Fruit fly (Drosophila melanogaster): Measurements from ENCODE around the gene CG31122.

The CG31122 gene

DNA sequence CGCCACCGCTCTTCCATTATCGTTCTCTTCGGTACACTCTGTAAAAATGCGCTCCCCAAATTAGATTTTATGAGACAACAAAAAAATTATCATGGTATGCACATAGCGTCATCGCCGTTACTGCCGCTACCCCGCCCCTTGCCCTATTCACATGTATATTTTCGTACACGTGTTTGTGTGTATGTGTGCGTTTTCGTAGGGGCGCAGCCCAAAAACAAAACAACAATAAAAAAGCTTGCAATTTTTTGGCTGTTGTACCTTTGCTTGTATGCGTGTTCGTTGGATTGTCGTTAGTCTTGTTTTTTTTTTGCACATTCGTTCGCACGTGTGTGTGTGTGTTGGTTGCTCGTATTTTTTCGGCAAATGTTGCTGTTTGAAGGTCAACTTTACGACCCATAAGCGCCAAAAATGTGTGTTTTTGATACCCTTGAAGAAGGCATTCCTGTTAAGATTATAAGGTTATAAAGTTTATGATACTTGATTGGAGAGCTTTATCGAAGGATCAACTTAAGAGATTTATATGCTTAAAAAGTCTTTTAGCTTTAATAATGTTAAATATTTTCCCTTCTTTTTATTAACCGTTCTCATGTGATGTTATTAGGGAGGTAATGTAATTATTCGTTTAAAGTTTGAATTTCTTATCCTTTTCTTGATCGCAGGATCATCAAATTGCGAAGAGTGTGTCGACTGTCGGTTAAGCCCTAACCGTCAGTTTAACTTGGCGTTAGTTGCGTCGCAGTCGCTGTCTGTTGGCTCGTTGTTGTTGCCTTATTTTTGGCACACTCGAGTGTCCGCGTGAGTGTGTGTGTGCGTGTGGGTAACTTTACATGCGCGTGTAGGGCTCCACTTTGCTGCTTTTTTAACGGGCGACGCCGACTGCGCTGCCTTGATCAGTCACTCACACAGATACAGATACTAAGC lies 35.6 kb upstream of the CG31122 start:
- TF ChIP-seq acj6 (GFP tag; optimal IDR thresholded peaks at IDR 0.05) (peak; percentile 53), Sox102F (GFP tag; optimal IDR thresholded peaks at IDR 0.05) (peak; percentile 89), CG15336 (GFP tag; IDR thresholded peaks at IDR 0.05) (peak; percentile 75; the same call in 1 of the 2 replicates), Sox15 (GFP tag; optimal IDR thresholded peaks at IDR 0.05) (peak; percentile 74), CG34406 (GFP tag; optimal IDR thresholded peaks at IDR 0.05) (peak; percentile 50), esn (GFP tag; optimal IDR thresholded peaks at IDR 0.05) (peak; percentile 95), CG11294 (GFP tag; IDR thresholded peaks at IDR 0.05) (peak; percentile 20; the same call in 1 of the 2 replicates), net (GFP tag; optimal IDR thresholded peaks at IDR 0.05) (peak; percentile 37), pdm3 (GFP tag; optimal IDR thresholded peaks at IDR 0.05) (peak; percentile 76), Hr38 (GFP tag; optimal IDR thresholded peaks at IDR 0.05) (no peak), CG10631 (GFP tag; optimal IDR thresholded peaks at IDR 0.05) (peak; percentile 55), svp (GFP tag) (peak; percentile 96), cyc (GFP tag; optimal IDR thresholded peaks at IDR 0.05) (peak; percentile 92), Gug (GFP tag; IDR thresholded peaks at IDR 0.05) (peak; percentile 29; the same call in 1 of the 2 replicates), CG8119 (GFP tag; IDR thresholded peaks at IDR 0.05) (peak; percentile 68), CG10669 (GFP tag; optimal IDR thresholded peaks at IDR 0.05) (no peak), CG16779 (tag; optimal IDR thresholded peaks at IDR 0.05) (no peak), CG6854 (GFP tag; optimal IDR thresholded peaks at IDR 0.05) (peak; percentile 43), Sox14 (GFP tag; optimal IDR thresholded peaks at IDR 0.05) (peak; percentile 85), CG4318 (GFP tag; optimal IDR thresholded peaks at IDR 0.05) (peak; percentile 41), salr (GFP tag; optimal IDR thresholded peaks at IDR 0.05) (peak in 1 of 2 experiments; percentile 69), CG11902 (GFP tag; optimal IDR thresholded peaks at IDR 0.05) (peak; percentile 56), CG6276 (GFP tag; optimal IDR thresholded peaks at IDR 0.05) (peak; percentile 64), CG1621 (tag; optimal IDR thresholded peaks at IDR 0.05) (no peak), eg (GFP tag; IDR thresholded peaks at IDR 0.05) (peak; percentile 30; the same call in 2 of the 3 replicates), Ets21C (GFP tag; optimal IDR thresholded peaks at IDR 0.05) (peak; percentile 93), spab (GFP tag; optimal IDR thresholded peaks at IDR 0.05) (no peak), Met (GFP tag; optimal IDR thresholded peaks at IDR 0.05) (peak; percentile 92), CG31627 (GFP tag; optimal IDR thresholded peaks at IDR 0.05) (peak; percentile 96), vri (GFP tag; optimal IDR thresholded peaks at IDR 0.05) (peak; percentile 72), Hr4 (GFP tag; optimal IDR thresholded peaks at IDR 0.05) (peak; percentile 81), Eip78C (GFP tag) (peak; percentile 90), dsx (GFP tag; optimal IDR thresholded peaks at IDR 0.05; ENCODE audit: poor library complexity, severe bottlenecking) (no peak), CG3919 (GFP tag; optimal IDR thresholded peaks at IDR 0.05) (peak; percentile 60), topi (GFP tag; optimal IDR thresholded peaks at IDR 0.05) (peak; percentile 93), Eip75B (GFP tag; optimal IDR thresholded peaks at IDR 0.05) (peak; percentile 46), fkh (GFP tag; optimal IDR thresholded peaks at IDR 0.05) (no peak), CG3032 (tag; optimal IDR thresholded peaks at IDR 0.05) (no peak), CG6163 (GFP tag; IDR thresholded peaks at IDR 0.05) (peak; percentile 27; the same call in 1 of the 3 replicates), CG8632 (GFP tag; optimal IDR thresholded peaks at IDR 0.05) (peak; percentile 41), CG6792 (GFP tag; optimal IDR thresholded peaks at IDR 0.05) (peak; percentile 68), lz (GFP tag; optimal IDR thresholded peaks at IDR 0.05) (peak; percentile 95), achi (GFP tag; optimal IDR thresholded peaks at IDR 0.05) (peak; percentile 46), Eip93F (GFP tag; optimal IDR thresholded peaks at IDR 0.05) (peak; percentile 8), Lpt (GFP tag; optimal IDR thresholded peaks at IDR 0.05) (peak; percentile 47), ss (GFP tag; optimal IDR thresholded peaks at IDR 0.05) (no peak), CG32006 (GFP tag; optimal IDR thresholded peaks at IDR 0.05) (peak; percentile 75), Ets96B (tag; optimal IDR thresholded peaks at IDR 0.05) (no peak), dac (GFP tag; optimal IDR thresholded peaks at IDR 0.05) (peak; percentile 30), Smox (GFP tag; optimal IDR thresholded peaks at IDR 0.05) (peak; percentile 91)

Data from whole organism, prepupa.